Worm (Caenorhabditis elegans) whole organism, L3 larva: ENCODE data around the gene fbxa-126.

Source experiments
- lin-39 ChIP-seq: fragments of 150-350 bp; optimal IDR thresholded peaks from 2 replicates; lab custom pipeline; 2018; ENCODE audit warnings: missing biosample characterization, missing genetic modification reagents, missing genetic modification characterization
- nfya-1 ChIP-seq: sonication (generic microtip); optimal IDR thresholded peaks from 2 replicates; lab custom pipeline; 2017; ENCODE audit warnings: missing genetic modification characterization, mild to moderate bottlenecking, missing compliant biosample characterization, antibody characterized with exemption, moderate library complexity; ENCODE audit not compliant: insufficient read depth
- nhr-28 ChIP-seq: fragments of 150-350 bp; optimal IDR thresholded peaks from 2 replicates; lab custom pipeline; 2014; ENCODE audit warnings: missing biosample characterization, missing genetic modification characterization
- nhr-76 ChIP-seq: fragments of 150-350 bp; sonication (generic microtip); optimal IDR thresholded peaks from 5 replicates; lab custom pipeline; 2014; ENCODE audit warnings: missing biosample characterization, missing genetic modification characterization
- nhr-77 ChIP-seq: fragments of 150-350 bp; optimal IDR thresholded peaks from 2 replicates; lab custom pipeline; 2014; ENCODE audit warnings: missing biosample characterization, missing genetic modification characterization
- ztf-4 ChIP-seq: fragments of 150-350 bp; optimal IDR thresholded peaks from 2 replicates; lab custom pipeline; 2014; ENCODE audit warnings: missing biosample characterization, missing genetic modification characterization

ce11 chrIV:14269932-14270331 is 51.6 kb downstream of the fbxa-126 start:
- TF ChIP-seq nhr-77 (no peak), ztf-4 (tag; lab: Kevin White, UChicago) (no peak), nfya-1 (tag; lab: Kevin White, UChicago) (no peak), nhr-76 (tag; lab: Kevin White, UChicago) (no peak), lin-39 (tag; lab: Kevin White, UChicago) (no peak), nhr-28 (no peak)
